Fruit fly (Drosophila melanogaster) whole organism, prepupa: ENCODE results near the gene Reps.

Experiments
- CG11294 ChIP-seq: fragments of 200-800 bp; sonication (Bioruptor generic); IDR thresholded peaks from 2 replicates; pipeline ENCODE4 v1.3.6; 2022; ENCODE audit warnings: missing biosample characterization, missing genetic modification characterization
- CG6276 ChIP-seq: fragments of 200-800 bp; sonication (Bioruptor generic); optimal IDR thresholded peaks from 2 replicates; lab custom pipeline; 2017; ENCODE audit warnings: missing biosample characterization, mild to moderate bottlenecking, missing genetic modification characterization
- CG6854 ChIP-seq: fragments of 200-800 bp; sonication (Bioruptor generic); optimal IDR thresholded peaks from 2 replicates; lab custom pipeline; 2017; ENCODE audit warnings: missing biosample characterization, mild to moderate bottlenecking, missing genetic modification characterization
- Sox102F ChIP-seq: fragments of 200-800 bp; sonication (Bioruptor generic); optimal IDR thresholded peaks from 2 replicates; lab custom pipeline; 2016; ENCODE audit warnings: missing biosample characterization, mild to moderate bottlenecking, missing genetic modification characterization
- cyc ChIP-seq: fragments of 200-800 bp; sonication (Bioruptor generic); optimal IDR thresholded peaks from 3 replicates; lab custom pipeline; 2016; ENCODE audit warnings: missing biosample characterization, missing genetic modification characterization
- fkh ChIP-seq: fragments of 200-800 bp; sonication (Bioruptor generic); optimal IDR thresholded peaks from 3 replicates; lab custom pipeline; 2017; ENCODE audit warnings: missing biosample characterization, mild to moderate bottlenecking, missing genetic modification characterization, moderate library complexity
- topi ChIP-seq: fragments of 200-800 bp; sonication (Bioruptor generic); optimal IDR thresholded peaks from 3 replicates; lab custom pipeline; 2016; ENCODE audit warnings: missing biosample characterization, missing genetic modification characterization

DNA sequence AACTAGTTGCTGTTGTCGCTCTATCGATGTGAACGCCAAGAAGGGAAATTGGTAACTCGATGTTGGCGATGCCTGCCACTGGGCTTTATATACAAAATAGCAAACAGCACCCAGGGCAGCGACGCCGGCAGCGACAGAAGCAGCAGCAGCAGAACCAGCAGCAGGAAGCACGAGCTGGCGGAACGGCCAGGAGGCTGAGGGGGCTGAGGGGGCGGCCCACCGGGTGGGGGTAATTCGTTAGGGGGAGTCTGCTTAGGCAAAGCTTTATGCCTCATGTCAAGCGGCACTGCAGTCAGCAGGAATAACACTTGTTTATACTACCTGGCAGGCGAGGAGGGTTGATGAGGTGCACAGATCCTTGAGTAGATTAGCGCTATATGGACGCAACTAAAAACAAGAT, 25.1 kb downstream of the Reps start, which contains the start of gene AstC:
- TF ChIP-seq CG6276 (GFP tag; lab: Kevin White, UChicago) = no peak
- TF ChIP-seq cyc (GFP tag; lab: Kevin White, UChicago) = no peak
- no peak for TF ChIP-seq CG11294 (GFP tag; lab: Robert Waterston, UW)
- TF ChIP-seq Sox102F (GFP tag; lab: Kevin White, UChicago) = no peak
- no peak for TF ChIP-seq CG6854 (GFP tag; lab: Kevin White, UChicago)
- no peak for TF ChIP-seq fkh
- TF ChIP-seq topi (GFP tag; lab: Kevin White, UChicago) = no peak
